Worm (Caenorhabditis elegans) whole organism, L2 larva: ENCODE results near the gene osm-10.

ENCODE experiments used
- Y55F3AM.14 ChIP-seq: fragments of 200-800 bp; sonication (Bioruptor generic); optimal IDR thresholded peaks from 2 replicates; lab custom pipeline; 2018; ENCODE audit warnings: mild to moderate bottlenecking, missing genetic modification characterization, missing compliant biosample characterization
- ceh-82 ChIP-seq: fragments of 150-350 bp; optimal IDR thresholded peaks from 2 replicates; lab custom pipeline; 2014; ENCODE audit warnings: missing biosample characterization, missing genetic modification characterization
- crh-2 ChIP-seq: sonication (generic microtip); optimal IDR thresholded peaks from 2 replicates; lab custom pipeline; 2017; ENCODE audit warnings: missing biosample characterization, missing genetic modification characterization
- nhr-23 ChIP-seq: fragments of 150-350 bp; optimal IDR thresholded peaks from 2 replicates; lab custom pipeline; 2014; ENCODE audit warnings: missing biosample characterization, missing genetic modification reagents, missing genetic modification characterization
- nhr-237 ChIP-seq: fragments of 150-350 bp; optimal IDR thresholded peaks from 2 replicates; lab custom pipeline; 2014; ENCODE audit warnings: missing biosample characterization, missing genetic modification characterization
- nhr-77 ChIP-seq: fragments of 150-350 bp; optimal IDR thresholded peaks from 2 replicates; lab custom pipeline; 2014; ENCODE audit warnings: missing biosample characterization, missing genetic modification characterization

ce11 chrIII:7201378-7202256, 41.5 kb upstream of the osm-10 start, which contains the start of gene dpy-31:
- TF ChIP-seq nhr-77 (tag; lab: Kevin White, UChicago) (no peak), crh-2 (tag; lab: Kevin White, UChicago) (peak; percentile 39), Y55F3AM.14 (GFP tag; lab: Kevin White, UChicago) (no peak), nhr-237 (no peak), nhr-23 (tag; lab: Kevin White, UChicago) (no peak), ceh-82 (no peak)
